Fruit fly (Drosophila melanogaster): ENCODE data around the gene CG14811.
A peak's percentile ranks its signal among the peaks of the same experiment; 100 is the strongest.

Gene CG14811

DNA sequence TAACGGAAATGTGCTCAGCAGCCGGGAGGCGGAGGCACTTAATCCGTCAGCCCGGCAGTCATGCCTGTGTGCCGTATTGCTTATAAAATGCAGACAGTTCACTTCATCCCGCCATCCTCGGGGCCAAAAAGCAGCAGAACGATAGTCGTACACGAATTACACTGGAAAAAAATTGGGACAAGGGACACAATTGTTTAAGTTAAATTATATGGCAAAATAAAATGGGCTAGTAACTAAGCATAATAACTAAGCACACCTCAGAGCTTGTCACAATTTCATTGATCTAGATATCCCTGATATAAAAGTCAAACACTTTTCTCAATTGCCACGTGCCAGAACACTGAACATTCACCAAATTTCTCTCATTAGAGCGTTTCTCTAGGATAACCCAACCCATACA is 32.9 kb downstream of the CG14811 start, which contains the start of gene CG32806:
TSS of gene CG32806 (plus strand) at position 301 of the 400 bp plus-strand sequence.
- TF ChIP-seq Jra (GFP tag; optimal IDR thresholded peaks at IDR 0.05) = no peak
- no peak for TF ChIP-seq CG32264 (GFP tag; optimal IDR thresholded peaks at IDR 0.05)
- no peak for TF ChIP-seq Myc (optimal IDR thresholded peaks at IDR 0.05)
- TF ChIP-seq Sp1 (GFP tag; optimal IDR thresholded peaks at IDR 0.05) = no peak
- TF ChIP-seq Abd-B (GFP tag; optimal IDR thresholded peaks at IDR 0.05) = no peak
- TF ChIP-seq sage (GFP tag; optimal IDR thresholded peaks at IDR 0.05) = no peak
- TF ChIP-seq lola (GFP tag; optimal IDR thresholded peaks at IDR 0.05) = no peak
- TF ChIP-seq CG9705 (GFP tag; optimal IDR thresholded peaks at IDR 0.05) = no peak
- no peak for TF ChIP-seq CrebA (GFP tag; optimal IDR thresholded peaks at IDR 0.05; ENCODE audit: borderline replicate concordance)
- no peak for TF ChIP-seq Hnf4 (GFP tag; optimal IDR thresholded peaks at IDR 0.05)
- no peak for TF ChIP-seq Dif (GFP tag; optimal IDR thresholded peaks at IDR 0.05; ENCODE audit: partially characterized antibody)
- no peak for TF ChIP-seq Mio (GFP tag; optimal IDR thresholded peaks at IDR 0.05)
- no peak for TF ChIP-seq brk (GFP tag; optimal IDR thresholded peaks at IDR 0.05)
- no peak for TF ChIP-seq rgr (GFP tag; optimal IDR thresholded peaks at IDR 0.05)
- no peak for TF ChIP-seq Vsx2 (GFP tag; optimal IDR thresholded peaks at IDR 0.05; ENCODE audit: partially characterized antibody)
- TF ChIP-seq ey (GFP tag; optimal IDR thresholded peaks at IDR 0.05) = no peak

DNA sequence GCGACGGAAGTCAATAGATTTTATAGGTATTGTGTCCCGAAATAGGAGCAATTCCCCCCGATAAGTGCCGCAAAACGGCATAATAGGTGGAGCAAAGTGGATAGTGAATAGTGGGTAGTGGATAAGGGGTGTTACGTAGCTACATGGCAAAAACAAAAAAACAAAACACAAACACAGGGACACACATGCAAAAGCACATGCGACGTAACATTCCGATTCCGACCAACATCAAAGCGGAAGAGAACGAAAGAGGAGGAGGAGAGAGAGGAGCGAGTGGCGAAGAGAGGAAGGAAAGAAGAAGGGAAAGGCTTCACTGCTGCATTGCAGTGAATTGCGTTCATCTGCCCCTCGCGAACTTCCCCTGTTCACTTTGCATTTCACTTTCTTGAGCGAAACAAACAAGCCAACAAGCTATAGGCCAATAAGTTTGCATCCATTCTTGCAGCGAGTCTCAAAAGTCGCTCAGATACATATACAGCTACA is 47.8 kb downstream of the CG14811 start:
- TF ChIP-seq dmrt93B (GFP tag; optimal IDR thresholded peaks at IDR 0.05) (no peak), psq (GFP tag; optimal IDR thresholded peaks at IDR 0.05) (peak; percentile 63)

DNA sequence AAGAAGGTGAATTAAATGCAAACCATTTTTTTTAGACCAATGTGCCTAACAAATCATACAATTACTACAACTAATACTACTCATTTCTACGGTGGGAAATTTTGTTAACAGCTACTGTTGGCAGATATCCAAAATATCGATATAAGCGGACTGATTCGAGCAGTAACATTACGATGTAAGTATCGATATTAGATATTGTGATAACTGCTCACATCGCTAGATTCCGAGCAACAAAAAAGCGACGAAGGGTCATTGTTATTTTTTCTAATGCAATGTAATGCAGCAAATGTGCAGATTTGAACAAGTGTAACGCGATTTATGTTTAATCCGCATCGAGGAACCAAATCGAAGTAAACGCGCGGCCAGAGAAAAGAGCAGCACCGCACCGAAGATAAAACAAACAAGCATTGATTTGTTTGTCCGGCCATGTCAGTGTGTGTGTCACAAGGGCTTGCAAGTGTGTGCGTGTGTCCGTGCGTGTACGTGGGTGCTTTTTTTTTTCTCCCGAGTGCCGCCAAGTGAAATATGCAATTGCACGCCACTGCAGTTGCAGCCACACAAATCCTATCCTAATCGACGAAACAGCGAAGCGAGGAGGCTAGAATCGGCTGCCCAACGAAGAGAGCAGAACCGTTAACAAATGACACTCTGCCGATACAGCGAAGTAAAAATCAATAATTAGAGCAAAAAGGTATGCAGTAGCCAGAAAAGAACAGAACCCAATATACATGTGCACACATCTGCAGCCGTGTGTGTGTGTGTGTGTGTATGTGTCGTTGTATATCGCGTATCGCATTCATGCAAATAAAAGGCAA is 48.4 kb downstream of the CG14811 start, which contains the start of the genes prage and Adar:
TSS of gene prage (plus strand) at position 188 of the 815 bp plus-strand sequence.
TSS of gene Adar (plus strand) at position 194 of the 815 bp plus-strand sequence.
- TF ChIP-seq Hr78 (GFP tag; optimal IDR thresholded peaks at IDR 0.05) = no peak
- no peak for TF ChIP-seq dmrt93B (GFP tag; optimal IDR thresholded peaks at IDR 0.05)
- TF ChIP-seq Jra (GFP tag; optimal IDR thresholded peaks at IDR 0.05) = no peak
- no peak for TF ChIP-seq Vsx2 (GFP tag; optimal IDR thresholded peaks at IDR 0.05; ENCODE audit: partially characterized antibody)
- no peak for TF ChIP-seq sage (GFP tag; optimal IDR thresholded peaks at IDR 0.05)
- TF ChIP-seq Mio (GFP tag; optimal IDR thresholded peaks at IDR 0.05) = no peak
- no peak for TF ChIP-seq Abd-B (GFP tag; optimal IDR thresholded peaks at IDR 0.05)
- TF ChIP-seq usp (GFP tag; optimal IDR thresholded peaks at IDR 0.05) = no peak
- no peak for TF ChIP-seq GATAd (GFP tag; optimal IDR thresholded peaks at IDR 0.05)
- TF ChIP-seq h (GFP tag; optimal IDR thresholded peaks at IDR 0.05) = peak; percentile 21
- no peak for TF ChIP-seq sv (GFP tag; optimal IDR thresholded peaks at IDR 0.05)
- TF ChIP-seq pan (optimal IDR thresholded peaks at IDR 0.05) = no peak
- peak; percentile 4 for TF ChIP-seq ey (GFP tag; optimal IDR thresholded peaks at IDR 0.05)
- TF ChIP-seq OdsH (GFP tag; optimal IDR thresholded peaks at IDR 0.05) = no peak
- TF ChIP-seq rgr (GFP tag; optimal IDR thresholded peaks at IDR 0.05) = no peak
- peak; percentile 65 for TF ChIP-seq woc (GFP tag; optimal IDR thresholded peaks at IDR 0.05)
- TF ChIP-seq brk (GFP tag; optimal IDR thresholded peaks at IDR 0.05) = no peak
- TF ChIP-seq N (GFP tag; optimal IDR thresholded peaks at IDR 0.05) = no peak
- peak in 1 of 2 experiments; percentile 18 for TF ChIP-seq foxo (GFP tag; optimal IDR thresholded peaks at IDR 0.05)
- TF ChIP-seq CrebA (GFP tag; optimal IDR thresholded peaks at IDR 0.05; ENCODE audit: borderline replicate concordance) = no peak
- no peak for TF ChIP-seq CG9705 (GFP tag; optimal IDR thresholded peaks at IDR 0.05)
- peak; percentile 40 for TF ChIP-seq HLH106 (tag; optimal IDR thresholded peaks at IDR 0.05)
- no peak for TF ChIP-seq tai (GFP tag; optimal IDR thresholded peaks at IDR 0.05)
- TF ChIP-seq dsf (GFP tag; optimal IDR thresholded peaks at IDR 0.05; ENCODE audit: borderline replicate concordance) = no peak
- no peak for TF ChIP-seq psq (GFP tag; optimal IDR thresholded peaks at IDR 0.05)
- no peak for TF ChIP-seq Rel (GFP tag; optimal IDR thresholded peaks at IDR 0.05)
- TF ChIP-seq Rel (tag; optimal IDR thresholded peaks at IDR 0.05) = no peak
- no peak for TF ChIP-seq Sp1 (GFP tag; optimal IDR thresholded peaks at IDR 0.05)
- TF ChIP-seq lola (GFP tag; optimal IDR thresholded peaks at IDR 0.05) = no peak
- no peak for TF ChIP-seq Myc (optimal IDR thresholded peaks at IDR 0.05)
- TF ChIP-seq br (GFP tag; optimal IDR thresholded peaks at IDR 0.05) = no peak
- no peak for TF ChIP-seq Dif (GFP tag; optimal IDR thresholded peaks at IDR 0.05; ENCODE audit: partially characterized antibody)
- TF ChIP-seq dl (GFP tag; optimal IDR thresholded peaks at IDR 0.05; ENCODE audit: insufficient read depth in 1 of 2, partially characterized antibody in 2 of 2) = no peak
- TF ChIP-seq CG32264 (GFP tag; optimal IDR thresholded peaks at IDR 0.05) = no peak
- TF ChIP-seq Dfd (GFP tag; optimal IDR thresholded peaks at IDR 0.05) = peak; percentile 32
- TF ChIP-seq Hnf4 (GFP tag; optimal IDR thresholded peaks at IDR 0.05) = peak; percentile 23
- TF ChIP-seq Hr83 (GFP tag; optimal IDR thresholded peaks at IDR 0.05; ENCODE audit: poor library complexity, severe bottlenecking) = no peak
- no peak for TF ChIP-seq jim (GFP tag; optimal IDR thresholded peaks at IDR 0.05)
- peak; percentile 62 for TF ChIP-seq fru (GFP tag; optimal IDR thresholded peaks at IDR 0.05)

Data from whole organism, wandering third instar larva.